Worm (Caenorhabditis elegans) whole organism, L1 larva: ENCODE data around the gene M04B2.6.

Experiments
- C04F5.9 ChIP-seq: sonication (generic microtip); optimal IDR thresholded peaks from 2 replicates; lab custom pipeline; 2016; ENCODE audit warnings: missing genetic modification characterization, missing compliant biosample characterization
- C16A3.4 ChIP-seq: fragments of 150-350 bp; optimal IDR thresholded peaks from 2 replicates; lab custom pipeline; 2014; ENCODE audit warnings: missing biosample characterization, missing genetic modification characterization
- F16B12.6 ChIP-seq: fragments of 150-350 bp; optimal IDR thresholded peaks from 2 replicates; lab custom pipeline; 2014; ENCODE audit warnings: missing biosample characterization, missing genetic modification characterization
- alr-1 ChIP-seq: fragments of 200-800 bp; sonication (Bioruptor generic); optimal IDR thresholded peaks from 2 replicates; lab custom pipeline; 2018; ENCODE audit warnings: borderline replicate concordance, mild to moderate bottlenecking, missing genetic modification characterization, missing compliant biosample characterization
- aly-2 ChIP-seq: fragments of 150-350 bp; optimal IDR thresholded peaks from 2 replicates; lab custom pipeline; 2014; ENCODE audit warnings: missing biosample characterization, missing genetic modification characterization
- ama-1 ChIP-seq: fragments of 150-350 bp; optimal IDR thresholded peaks from 2 replicates; lab custom pipeline; 2014
- blmp-1 ChIP-seq: fragments of 150-350 bp; optimal IDR thresholded peaks from 2 replicates; lab custom pipeline; 2014; ENCODE audit warnings: missing biosample characterization, missing genetic modification characterization
- ceh-63 ChIP-seq: fragments of 200-800 bp; sonication (Bioruptor generic); optimal IDR thresholded peaks from 2 replicates; lab custom pipeline; 2018; ENCODE audit warnings: mild to moderate bottlenecking, missing genetic modification characterization, missing compliant biosample characterization
- ceh-8 ChIP-seq: fragments of 200-800 bp; sonication (Bioruptor generic); optimal IDR thresholded peaks from 2 replicates; lab custom pipeline; 2018; ENCODE audit warnings: mild to moderate bottlenecking, missing genetic modification characterization, moderate library complexity, missing compliant biosample characterization
- ceh-82 ChIP-seq, 3 experiments: fragments of 150-350 bp in 1 of 3; sonication (generic microtip) in 2 of 3; optimal IDR thresholded peaks; 2 replicates each; lab custom pipeline; 2014 to 2017; ENCODE audit warnings: missing biosample characterization in 3 of 3, missing genetic modification characterization in 3 of 3
- ceh-90 ChIP-seq: sonication (generic microtip); optimal IDR thresholded peaks from 2 replicates; lab custom pipeline; 2016; ENCODE audit warnings: missing genetic modification characterization, missing compliant biosample characterization
- dpl-1 ChIP-seq, 3 experiments: fragments of 150-350 bp in 2 of 3; sonication (generic microtip) in 1 of 3; optimal IDR thresholded peaks; 2 replicates each; lab custom pipeline; 2014 to 2017; ENCODE audit warnings: missing biosample characterization in 3 of 3, missing genetic modification characterization in 3 of 3, missing genetic modification reagents in 3 of 3
- efl-1 ChIP-seq, 4 experiments: fragments of 150-350 bp; optimal IDR thresholded peaks in 3 of 4; peaks in 1 of 4; 1 replicate in 1 of 4; 2 replicates in 3 of 4; lab custom pipeline; 2014; ENCODE audit warnings: missing biosample characterization in 2 of 4, missing genetic modification characterization in 2 of 4, missing genetic modification reagents in 2 of 4
- egl-27 ChIP-seq, 2 experiments: fragments of 150-350 bp in 1 of 2; sonication (generic microtip); optimal IDR thresholded peaks; 3 replicates each; lab custom pipeline; 2017 to 2018; ENCODE audit warnings: missing biosample characterization in 2 of 2, missing genetic modification characterization in 2 of 2, missing genetic modification reagents in 2 of 2
- elt-2 ChIP-seq: sonication (generic microtip); optimal IDR thresholded peaks from 2 replicates; lab custom pipeline; 2016; ENCODE audit warnings: missing genetic modification characterization, mild to moderate bottlenecking, inconsistent platforms, missing compliant biosample characterization, missing genetic modification reagents
- elt-3 ChIP-seq, 6 experiments: fragments of 150-350 bp in 1 of 6; sonication (generic microtip); optimal IDR thresholded peaks; 2 replicates each; lab custom pipeline; 2017 to 2018; ENCODE audit warnings: missing biosample characterization in 6 of 6, missing genetic modification characterization in 6 of 6, inconsistent platforms in 1 of 6
- ets-5 ChIP-seq: fragments of 200-800 bp; sonication (Bioruptor generic); IDR thresholded peaks from 2 replicates; pipeline ENCODE4 v1.3.6; 2022; ENCODE audit warnings: missing genetic modification characterization, missing compliant biosample characterization
- fkh-8 ChIP-seq: sonication (generic microtip); optimal IDR thresholded peaks from 2 replicates; lab custom pipeline; 2016; ENCODE audit warnings: mild to moderate bottlenecking, missing genetic modification characterization, missing compliant biosample characterization
- grh-1 ChIP-seq: fragments of 200-800 bp; sonication (Bioruptor generic); IDR thresholded peaks from 2 replicates; pipeline ENCODE4 v1.3.6; 2022; ENCODE audit warnings: missing genetic modification reagents, missing genetic modification characterization, missing compliant biosample characterization
- isw-1 ChIP-seq: fragments of 200-800 bp; sonication (Bioruptor generic); IDR thresholded peaks from 2 replicates; pipeline ENCODE4 v1.3.6; 2022; ENCODE audit warnings: missing genetic modification characterization, missing compliant biosample characterization
- lin-13 ChIP-seq: fragments of 150-350 bp; optimal IDR thresholded peaks from 2 replicates; lab custom pipeline; 2014; ENCODE audit warnings: missing biosample characterization, missing genetic modification reagents, missing genetic modification characterization
- lin-14 ChIP-seq: fragments of 200-800 bp; sonication (Bioruptor generic); optimal IDR thresholded peaks from 2 replicates; lab custom pipeline; 2018; ENCODE audit warnings: mild to moderate bottlenecking, missing genetic modification characterization, moderate library complexity, missing compliant biosample characterization
- lin-15B ChIP-seq: fragments of 150-350 bp; sonication (generic microtip); optimal IDR thresholded peaks from 3 replicates; lab custom pipeline; 2014; ENCODE audit warnings: missing biosample characterization, missing genetic modification characterization
- lin-35 ChIP-seq, 2 experiments: fragments of 150-350 bp; optimal IDR thresholded peaks; 2 replicates each; lab custom pipeline; 2014; ENCODE audit warnings: missing biosample characterization in 2 of 2, missing genetic modification characterization in 2 of 2, missing genetic modification reagents in 2 of 2
- lir-3 ChIP-seq: sonication (generic microtip); optimal IDR thresholded peaks from 2 replicates; lab custom pipeline; 2016; ENCODE audit warnings: mild to moderate bottlenecking, missing genetic modification characterization, moderate library complexity, missing compliant biosample characterization; ENCODE audit not compliant: poor library complexity
- lsy-2 ChIP-seq, 2 experiments: fragments of 150-350 bp; optimal IDR thresholded peaks; 2 replicates each; lab custom pipeline; 2014; ENCODE audit warnings: missing biosample characterization in 2 of 2, missing genetic modification characterization in 2 of 2
- mab-9 ChIP-seq: fragments of 200-800 bp; sonication (Bioruptor generic); IDR thresholded peaks from 2 replicates; pipeline ENCODE4 v1.3.6; 2022; ENCODE audit warnings: missing genetic modification reagents, missing genetic modification characterization, missing compliant biosample characterization
- mef-2 ChIP-seq: fragments of 150-350 bp; optimal IDR thresholded peaks from 2 replicates; lab custom pipeline; 2014; ENCODE audit warnings: missing biosample characterization, missing genetic modification characterization
- nhr-11 ChIP-seq: fragments of 150-350 bp; optimal IDR thresholded peaks from 2 replicates; lab custom pipeline; 2014; ENCODE audit warnings: missing biosample characterization, missing genetic modification characterization
- nhr-19 ChIP-seq: fragments of 200-800 bp; sonication (Bioruptor generic); conservative IDR thresholded peaks from 2 replicates; pipeline ENCODE4 v1.3.6; 2022; ENCODE audit warnings: missing genetic modification characterization, missing compliant biosample characterization
- nhr-20 ChIP-seq: sonication (generic microtip); optimal IDR thresholded peaks from 2 replicates; lab custom pipeline; 2016; ENCODE audit warnings: mild to moderate bottlenecking, missing genetic modification characterization, missing compliant biosample characterization
- nhr-237 ChIP-seq: fragments of 150-350 bp; optimal IDR thresholded peaks from 2 replicates; lab custom pipeline; 2014; ENCODE audit warnings: missing biosample characterization, missing genetic modification characterization
- nhr-47 ChIP-seq: sonication (generic microtip); optimal IDR thresholded peaks from 2 replicates; lab custom pipeline; 2016; ENCODE audit warnings: mild to moderate bottlenecking, missing genetic modification characterization, moderate library complexity, missing compliant biosample characterization
- nhr-71 ChIP-seq: sonication (generic microtip); optimal IDR thresholded peaks from 2 replicates; lab custom pipeline; 2016; ENCODE audit warnings: mild to moderate bottlenecking, missing genetic modification characterization, moderate library complexity, missing compliant biosample characterization
- nhr-76 ChIP-seq: sonication (generic microtip); optimal IDR thresholded peaks from 2 replicates; lab custom pipeline; 2017; ENCODE audit warnings: missing biosample characterization, missing genetic modification characterization
- nhr-77 ChIP-seq: fragments of 150-350 bp; optimal IDR thresholded peaks from 2 replicates; lab custom pipeline; 2014; ENCODE audit warnings: missing biosample characterization, missing genetic modification characterization
- nhr-85 ChIP-seq: sonication (generic microtip); peaks from one replicate; lab custom pipeline; 2016; ENCODE audit warnings: missing genetic modification characterization, inconsistent platforms, missing compliant biosample characterization
- pax-3 ChIP-seq: fragments of 200-800 bp; sonication (Bioruptor generic); optimal IDR thresholded peaks from 2 replicates; lab custom pipeline; 2018; ENCODE audit warnings: mild to moderate bottlenecking, missing genetic modification characterization, moderate library complexity, missing compliant biosample characterization
- pqm-1 ChIP-seq: sonication (generic microtip); optimal IDR thresholded peaks from 3 replicates; lab custom pipeline; 2017; ENCODE audit warnings: missing biosample characterization, missing genetic modification characterization
- rnt-1 ChIP-seq: sonication (generic microtip); optimal IDR thresholded peaks from 2 replicates; lab custom pipeline; 2016; ENCODE audit warnings: mild to moderate bottlenecking, missing genetic modification characterization, moderate library complexity, missing compliant biosample characterization
- skn-1 ChIP-seq: fragments of 150-350 bp; optimal IDR thresholded peaks from 2 replicates; lab custom pipeline; 2014; ENCODE audit warnings: missing biosample characterization, missing genetic modification characterization
- sptf-1 ChIP-seq: fragments of 150-350 bp; optimal IDR thresholded peaks from 2 replicates; lab custom pipeline; 2014; ENCODE audit warnings: missing biosample characterization, missing genetic modification characterization
- swsn-7 ChIP-seq: sonication (generic microtip); optimal IDR thresholded peaks from 2 replicates; lab custom pipeline; 2016; ENCODE audit warnings: missing genetic modification characterization, missing compliant biosample characterization
- tlp-1 ChIP-seq: fragments of 150-350 bp; optimal IDR thresholded peaks from 2 replicates; lab custom pipeline; 2014; ENCODE audit warnings: missing biosample characterization, missing genetic modification characterization
- unc-130 ChIP-seq: fragments of 150-350 bp; optimal IDR thresholded peaks from 2 replicates; lab custom pipeline; 2017; ENCODE audit warnings: missing biosample characterization, missing genetic modification characterization, inconsistent platforms
- unc-86 ChIP-seq: sonication (generic microtip); optimal IDR thresholded peaks from 2 replicates; lab custom pipeline; 2016; ENCODE audit warnings: missing genetic modification characterization, missing compliant biosample characterization
- vab-15 ChIP-seq: sonication (generic microtip); optimal IDR thresholded peaks from 2 replicates; lab custom pipeline; 2017; ENCODE audit warnings: missing genotype, mild to moderate bottlenecking, missing genetic modification characterization, missing compliant biosample characterization
- xbp-1 ChIP-seq: sonication (generic microtip); optimal IDR thresholded peaks from 2 replicates; lab custom pipeline; 2016; ENCODE audit warnings: missing genetic modification characterization, missing compliant biosample characterization
- zip-4 ChIP-seq: fragments of 200-800 bp; sonication (Bioruptor generic); optimal IDR thresholded peaks from 2 replicates; lab custom pipeline; 2018; ENCODE audit warnings: mild to moderate bottlenecking, missing genetic modification characterization, moderate library complexity, missing compliant biosample characterization
- ztf-11 ChIP-seq, 2 experiments: sonication (generic microtip); optimal IDR thresholded peaks; 2 replicates each; lab custom pipeline; 2016 to 2017; ENCODE audit warnings: missing genetic modification characterization in 2 of 2, missing biosample characterization in 1 of 2, missing compliant biosample characterization in 1 of 2
- ztf-4 ChIP-seq: fragments of 150-350 bp; optimal IDR thresholded peaks from 2 replicates; lab custom pipeline; 2014; ENCODE audit warnings: missing biosample characterization, missing genetic modification characterization

The M04B2.6 gene

DNA sequence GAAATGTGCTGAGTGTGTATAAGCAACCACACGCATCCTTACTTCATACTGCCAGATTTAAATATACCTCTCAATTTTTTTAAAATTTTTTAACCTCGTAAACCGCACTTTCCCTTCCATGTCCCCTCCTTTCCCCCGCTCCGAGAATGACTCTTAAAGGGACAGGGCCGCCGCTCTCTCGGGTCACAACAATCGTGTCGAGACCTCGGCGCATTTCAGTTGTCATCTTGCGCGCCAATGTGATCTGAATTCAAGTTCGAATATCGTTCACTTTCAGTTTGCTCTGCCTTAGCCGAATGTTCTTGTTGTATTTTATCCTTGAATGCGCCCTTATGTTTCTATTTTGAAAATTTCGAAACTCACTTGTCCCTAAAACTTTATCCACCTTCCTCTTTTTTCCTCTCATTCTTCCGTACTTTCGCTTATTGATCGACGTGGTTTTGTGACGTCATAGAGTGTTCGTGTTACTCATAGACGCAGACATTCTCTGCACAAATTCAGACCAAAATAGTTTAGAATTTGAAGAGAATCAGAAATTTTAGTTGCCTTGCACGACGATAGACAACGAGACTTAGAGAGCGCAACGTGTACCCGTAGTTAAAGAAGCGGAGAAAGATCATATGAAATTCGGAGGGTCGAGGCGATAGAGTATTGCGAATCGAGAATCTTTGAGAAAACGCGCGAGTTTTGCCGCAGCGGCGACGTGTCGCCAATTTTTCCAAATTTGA, 11.8 kb upstream of the M04B2.6 start:
- TF ChIP-seq nhr-47 (peak; percentile 80), C16A3.4 (tag; lab: Kevin White, UChicago) (peak; percentile 37), tlp-1 (no peak), pax-3 (tag; lab: Kevin White, UChicago) (peak; percentile 35), unc-86 (tag; lab: Kevin White, UChicago) (peak; percentile 39), ceh-82 (tag; optimal IDR thresholded peaks at IDR 0.05; lab: Kevin White, UChicago) (peak; percentile 26 to 67 (median 37)), skn-1 (tag; lab: Kevin White, UChicago) (peak; percentile 68), unc-130 (tag; lab: Kevin White, UChicago) (peak; percentile 49), aly-2 (tag; lab: Kevin White, UChicago) (peak; percentile 68), mef-2 (tag; lab: Kevin White, UChicago) (peak; percentile 29), alr-1 (no peak), ztf-11 (tag; optimal IDR thresholded peaks at IDR 0.05; lab: Kevin White, UChicago) (no peak), blmp-1 (peak; percentile 93), lin-14 (peak; percentile 95), ceh-63 (GFP tag; lab: Kevin White, UChicago) (no peak), efl-1 (optimal IDR thresholded peaks at IDR 0.05; lab: Kevin White, UChicago) (peak; percentile 76 to 88), efl-1 (GFP tag; optimal IDR thresholded peaks at IDR 0.05 in 1 of 2; lab: Kevin White, UChicago) (peak; percentile 39 to 90), pqm-1 (tag; lab: Kevin White, UChicago) (no peak), elt-2 (tag; lab: Kevin White, UChicago) (peak; percentile 27), nhr-71 (tag; lab: Kevin White, UChicago) (peak; percentile 90), sptf-1 (tag; lab: Kevin White, UChicago) (no peak), elt-3 (tag; optimal IDR thresholded peaks at IDR 0.05; lab: Kevin White, UChicago) (peak in 2 of 6 experiments; percentile 9 to 53), zip-4 (GFP tag; lab: Kevin White, UChicago) (no peak), nhr-85 (tag; lab: Kevin White, UChicago) (peak; percentile 95), fkh-8 (tag; lab: Kevin White, UChicago) (peak; percentile 76), ceh-8 (GFP tag; lab: Kevin White, UChicago) (peak; percentile 48), lin-15B (tag; lab: Kevin White, UChicago) (peak; percentile 50), ceh-90 (no peak), ztf-4 (tag; lab: Kevin White, UChicago) (peak; percentile 71), lin-13 (GFP tag; lab: Kevin White, UChicago) (peak; percentile 37), rnt-1 (tag; lab: Kevin White, UChicago) (peak; percentile 74), nhr-19 (GFP tag; lab: Robert Waterston, UW) (peak; percentile 70), swsn-7 (tag; lab: Kevin White, UChicago) (peak; percentile 79), ama-1 (lab: Kevin White, UChicago) (peak; percentile 73), grh-1 (GFP tag; lab: Robert Waterston, UW) (peak; percentile 25; the same call in 1 of the 2 replicates), isw-1 (GFP tag; lab: Robert Waterston, UW) (peak; percentile 34; the same call in 1 of the 2 replicates), lsy-2 (tag; optimal IDR thresholded peaks at IDR 0.05; lab: Kevin White, UChicago) (peak; percentile 71 to 78), nhr-237 (tag; lab: Kevin White, UChicago) (peak; percentile 56), lin-35 (GFP tag; optimal IDR thresholded peaks at IDR 0.05; lab: Kevin White, UChicago) (peak; percentile 28 to 79), F16B12.6 (no peak), mab-9 (no peak), nhr-76 (tag; lab: Kevin White, UChicago) (no peak), nhr-11 (peak; percentile 70), nhr-20 (tag; lab: Kevin White, UChicago) (peak; percentile 82), dpl-1 (GFP tag; optimal IDR thresholded peaks at IDR 0.05; lab: Kevin White, UChicago) (peak; percentile 29 to 56 (median 55)), xbp-1 (tag; lab: Kevin White, UChicago) (peak; percentile 77), lir-3 (tag; lab: Kevin White, UChicago) (peak; percentile 69), egl-27 (tag; optimal IDR thresholded peaks at IDR 0.05; lab: Kevin White, UChicago) (peak in 1 of 2 experiments; percentile 32), nhr-77 (tag; lab: Kevin White, UChicago) (peak; percentile 58), vab-15 (peak; percentile 4), C04F5.9 (tag; lab: Kevin White, UChicago) (no peak), ets-5 (GFP tag; lab: Robert Waterston, UW) (no peak)
